Worm (Caenorhabditis elegans) whole organism, dauer: ENCODE results near the gene Y24D9A.6.

Experiments used
- unc-62 ChIP-seq: sonication (generic microtip); optimal IDR thresholded peaks from 2 replicates; lab custom pipeline; 2017; ENCODE audit warnings: missing biosample characterization, missing genetic modification reagents, missing genetic modification characterization

Y24D9A.6 gene

ce11 chrIV:4413114-4413513 is 12.9 kb upstream of the Y24D9A.6 start:
- TF ChIP-seq unc-62 (GFP tag; lab: Kevin White, UChicago): no peak

DNA sequence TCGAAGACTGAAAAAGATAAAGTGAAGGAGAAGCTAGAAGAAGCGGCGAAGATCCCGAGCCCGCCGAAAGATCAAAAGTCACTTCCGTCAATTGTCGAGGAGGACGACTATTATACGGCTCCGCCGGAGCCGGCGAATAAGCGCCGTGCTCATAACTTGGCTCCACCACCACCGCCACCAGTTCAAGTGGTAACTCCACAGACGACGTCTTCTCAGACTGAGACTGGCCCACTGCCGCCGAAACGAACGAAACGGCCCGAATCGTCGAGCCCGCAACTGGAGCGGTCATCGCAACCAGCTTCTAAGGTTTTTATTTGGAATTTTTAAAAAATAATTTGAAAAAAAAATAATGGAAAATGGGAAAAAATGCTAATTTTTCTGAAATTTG is 11.7 kb upstream of the Y24D9A.6 start:
- TF ChIP-seq unc-62 (GFP tag; lab: Kevin White, UChicago): no peak

ce11 chrIV:4411311-4411947 is 11.2 kb upstream of the Y24D9A.6 start:
- no peak for TF ChIP-seq unc-62 (GFP tag; lab: Kevin White, UChicago)

ce11 chrIV:4410526-4410925 is 10.3 kb upstream of the Y24D9A.6 start:
- no peak for TF ChIP-seq unc-62 (GFP tag; lab: Kevin White, UChicago)

- TF ChIP-seq unc-62 (GFP tag; lab: Kevin White, UChicago): no peak
These were observed 8.5 kb upstream of the Y24D9A.6 start for ce11 chrIV:4408714-4409113.

DNA sequence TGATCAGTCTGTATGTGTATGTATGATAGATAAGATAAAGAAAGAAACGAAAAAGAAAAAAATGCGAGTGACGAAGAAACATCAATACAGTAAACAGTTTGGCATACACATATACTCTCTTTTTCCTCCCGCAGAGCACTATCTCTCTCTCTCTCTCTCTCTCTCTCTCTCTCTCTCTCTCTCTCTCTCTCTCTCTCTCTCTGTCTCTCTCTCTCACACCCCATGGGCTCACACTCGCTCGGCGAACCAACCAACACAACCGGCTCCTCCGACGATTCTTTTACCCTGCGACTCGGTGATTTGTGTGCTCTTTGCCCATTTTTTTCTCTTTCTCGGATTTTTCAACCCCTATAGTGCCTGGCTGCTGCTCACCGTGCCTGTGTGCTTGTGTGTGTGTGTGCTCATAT is 6.9 kb upstream of the Y24D9A.6 start:
- TF ChIP-seq unc-62 (GFP tag; lab: Kevin White, UChicago): no peak

DNA sequence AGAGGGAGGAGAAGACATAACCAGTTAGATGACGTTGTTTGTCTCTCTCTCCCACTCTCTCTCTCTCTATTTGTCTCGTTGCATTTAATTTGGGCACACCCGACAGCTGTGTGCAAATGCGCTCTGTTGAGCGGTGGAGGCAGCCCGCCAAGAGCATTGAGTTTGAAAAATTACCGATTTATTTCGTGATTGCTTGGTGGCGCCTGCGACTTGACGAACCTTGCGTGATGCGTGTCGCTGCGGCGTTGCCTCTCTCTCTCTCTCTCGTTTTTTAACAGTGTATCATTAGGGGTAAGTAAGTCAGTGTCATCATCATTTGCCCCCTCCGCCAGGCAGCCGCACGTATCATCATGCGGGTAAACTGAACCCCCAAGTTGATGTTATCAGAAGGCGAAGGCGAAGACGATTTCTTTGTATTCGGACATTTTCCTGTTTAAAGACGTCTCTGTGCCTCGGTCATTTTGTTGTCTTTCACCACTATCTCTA is 5.9 kb upstream of the Y24D9A.6 start:
- no peak for TF ChIP-seq unc-62 (GFP tag; lab: Kevin White, UChicago)

DNA sequence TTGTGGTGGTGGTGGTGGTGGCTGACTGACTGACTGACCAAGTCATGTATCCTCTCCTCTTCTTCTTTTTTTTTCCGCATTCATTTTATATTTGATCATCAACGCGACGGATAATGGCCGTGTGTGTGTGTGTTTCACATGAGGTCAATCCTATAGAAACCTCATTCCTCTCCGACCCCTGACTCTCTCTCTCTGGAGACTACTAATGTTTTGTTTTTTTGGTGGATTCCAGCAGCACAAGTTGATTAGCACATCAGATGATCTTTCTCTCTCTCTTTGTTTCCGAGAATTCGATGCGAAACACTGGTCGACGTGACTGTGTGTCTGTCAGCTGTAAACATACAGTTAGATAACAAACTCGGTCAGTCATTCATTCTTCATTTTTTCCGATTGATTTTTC is 4.9 kb upstream of the Y24D9A.6 start, which contains the start of gene Y24D9A.7:
Y24D9A.7 (minus strand) TSS at position 46 of the 400 bp plus-strand sequence.
- no peak for TF ChIP-seq unc-62 (GFP tag; lab: Kevin White, UChicago)

ce11 chrIV:4403870-4404269 is 3.7 kb upstream of the Y24D9A.6 start:
- TF ChIP-seq unc-62 (GFP tag; lab: Kevin White, UChicago): no peak

ce11 chrIV:4402413-4402812 is 2.2 kb upstream of the Y24D9A.6 start:
- TF ChIP-seq unc-62 (GFP tag; lab: Kevin White, UChicago): no peak

ce11 chrIV:4399418-4400136 is 623 bp downstream of the Y24D9A.6 start:
- TF ChIP-seq unc-62 (GFP tag; lab: Kevin White, UChicago): no peak

- TF ChIP-seq unc-62 (GFP tag; lab: Kevin White, UChicago): no peak
These were observed 1.3 kb downstream of the Y24D9A.6 start for ce11 chrIV:4398890-4399289.

DNA sequence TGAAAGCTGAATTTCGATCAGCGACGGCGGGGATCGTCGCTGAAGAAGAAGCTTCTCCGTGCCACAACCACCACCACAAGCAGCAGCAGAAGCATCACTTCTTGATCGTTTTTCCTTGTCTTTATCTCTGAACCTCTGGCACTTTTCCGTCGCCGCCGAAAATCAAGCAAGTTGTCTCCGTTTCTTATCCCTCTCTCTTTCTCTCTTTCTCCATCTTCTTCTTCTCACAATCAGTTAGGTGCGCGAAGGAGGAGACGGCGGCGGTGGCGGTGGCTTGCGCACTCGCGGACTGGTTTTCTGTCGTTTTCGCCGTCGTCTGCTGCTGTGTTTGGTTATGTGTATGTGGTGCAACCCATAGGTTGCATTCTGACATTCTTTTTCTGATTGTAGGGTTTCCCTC is 1.8 kb downstream of the Y24D9A.6 start:
- no peak for TF ChIP-seq unc-62 (GFP tag; lab: Kevin White, UChicago)

DNA sequence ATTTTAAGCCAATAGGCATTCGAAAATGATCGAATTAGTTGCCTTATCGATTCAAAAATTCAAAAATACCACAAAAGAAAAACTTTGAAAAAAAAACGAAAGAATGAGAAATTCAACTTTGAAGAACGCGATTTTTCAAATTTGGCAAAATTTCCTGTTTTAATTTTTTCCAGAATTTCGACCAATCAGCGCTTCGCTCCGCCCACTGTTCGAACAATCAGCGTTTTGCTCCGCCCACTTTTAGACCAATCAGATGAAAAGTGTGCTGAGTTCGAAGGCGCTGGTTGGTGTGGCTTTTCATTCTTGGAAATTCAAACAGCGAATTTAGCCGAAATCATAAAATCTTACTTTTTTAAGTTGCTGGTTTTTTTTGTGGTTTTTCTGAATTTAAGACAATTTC is 2.6 kb downstream of the Y24D9A.6 start:
- no peak for TF ChIP-seq unc-62 (GFP tag; lab: Kevin White, UChicago)

- TF ChIP-seq unc-62 (GFP tag; lab: Kevin White, UChicago): no peak
These were observed 3.1 kb downstream of the Y24D9A.6 start for ce11 chrIV:4397111-4397510.

DNA sequence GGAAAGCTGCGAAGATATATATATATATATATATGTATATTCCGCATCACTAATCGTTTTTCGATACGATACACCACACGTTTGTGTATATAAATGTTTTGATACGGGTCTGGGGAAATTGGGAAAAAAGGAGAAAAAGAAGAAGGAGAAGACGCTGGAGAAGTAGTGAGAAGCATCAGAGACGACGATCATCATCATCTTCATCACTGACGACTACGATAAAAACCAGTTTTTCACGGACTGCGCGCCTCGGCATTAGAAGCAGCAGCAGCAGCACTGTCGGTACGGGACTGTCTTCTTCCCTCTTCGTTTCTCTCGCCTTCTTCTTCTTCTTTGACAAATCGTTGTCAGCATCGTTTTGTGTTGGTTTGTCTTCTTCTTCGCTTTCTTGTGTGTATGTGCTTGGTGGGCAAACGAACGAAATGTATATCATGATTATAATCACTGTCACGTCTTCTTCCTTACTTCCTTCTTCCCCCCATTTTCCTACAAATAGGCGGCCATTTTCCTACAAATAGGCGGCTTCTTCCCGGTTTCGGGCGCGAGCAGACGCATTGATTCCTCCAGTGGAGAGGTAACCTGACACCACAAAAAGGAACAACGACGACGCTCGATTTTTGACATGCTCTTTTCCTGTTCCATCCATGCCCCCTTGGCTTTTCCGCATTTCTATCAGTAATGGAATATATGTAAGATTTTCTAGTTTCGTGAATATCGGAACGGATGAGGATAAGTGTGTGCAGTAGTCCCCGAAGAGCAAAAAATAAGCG is 4.0 kb downstream of the Y24D9A.6 start:
- no peak for TF ChIP-seq unc-62 (GFP tag; lab: Kevin White, UChicago)
